Worm (Caenorhabditis elegans): ENCODE data around the gene R166.2.

- no peak for TF ChIP-seq tra-4 (tag; optimal IDR thresholded peaks at IDR 0.05)
- TF ChIP-seq B0310.2 (tag; optimal IDR thresholded peaks at IDR 0.05) = no peak
Observed at ce11 chrII:10523031-10523430, 14.4 kb downstream of the R166.2 start.

Data from whole organism, early embryonic.